Worm (Caenorhabditis elegans) whole organism, young adult: ENCODE measurements around the gene skp-1.

Experiments
- C17E4.6 ChIP-seq: fragments of 200-800 bp; sonication (Bioruptor generic); IDR thresholded peaks from 2 replicates; pipeline ENCODE4 v1.3.6; 2022; ENCODE audit warnings: missing genetic modification reagents, missing genetic modification characterization, missing compliant biosample characterization
- F10E7.11 ChIP-seq: sonication (generic microtip); optimal IDR thresholded peaks from 2 replicates; lab custom pipeline; 2017; ENCODE audit warnings: mild to moderate bottlenecking, missing genetic modification characterization, moderate library complexity, missing compliant biosample characterization
- F22D6.2 ChIP-seq: sonication (generic microtip); optimal IDR thresholded peaks from 2 replicates; lab custom pipeline; 2016; ENCODE audit warnings: mild to moderate bottlenecking, missing genetic modification characterization, missing compliant biosample characterization
- F23B12.7 ChIP-seq: sonication (generic microtip); optimal IDR thresholded peaks from 2 replicates; lab custom pipeline; 2017; ENCODE audit warnings: missing genetic modification characterization, mild to moderate bottlenecking, missing compliant biosample characterization, antibody characterized with exemption, moderate library complexity; ENCODE audit not compliant: insufficient read depth
- Y53F4B.3 ChIP-seq: fragments of 200-800 bp; sonication (Bioruptor generic); IDR thresholded peaks from 2 replicates; pipeline ENCODE4 v1.3.6; 2022; ENCODE audit warnings: missing genetic modification reagents, missing genetic modification characterization, missing compliant biosample characterization
- aptf-2 ChIP-seq: fragments of 200-800 bp; sonication (Bioruptor generic); conservative IDR thresholded peaks from 2 replicates; pipeline ENCODE4 v1.3.6; 2022; ENCODE audit warnings: missing genetic modification reagents, missing genetic modification characterization, missing compliant biosample characterization
- bed-1 ChIP-seq: fragments of 200-800 bp; sonication (Bioruptor generic); IDR thresholded peaks from 2 replicates; pipeline ENCODE4 v1.3.6; 2022; ENCODE audit warnings: missing genetic modification reagents, missing genetic modification characterization, missing compliant biosample characterization
- cebp-2 ChIP-seq: fragments of 200-800 bp; sonication (Bioruptor generic); IDR thresholded peaks from 2 replicates; pipeline ENCODE4 v1.3.6; 2022; ENCODE audit warnings: missing genetic modification characterization, missing compliant biosample characterization
- ceh-27 ChIP-seq: fragments of 200-800 bp; sonication (Bioruptor generic); optimal IDR thresholded peaks from 2 replicates; lab custom pipeline; 2018; ENCODE audit warnings: mild to moderate bottlenecking, missing genetic modification characterization, moderate library complexity, missing compliant biosample characterization
- ceh-91 ChIP-seq: fragments of 200-800 bp; sonication (Bioruptor generic); IDR thresholded peaks from 2 replicates; pipeline ENCODE4 v1.3.6; 2022; ENCODE audit warnings: missing genetic modification reagents, missing genetic modification characterization, missing compliant biosample characterization
- dpl-1 ChIP-seq: fragments of 150-350 bp; optimal IDR thresholded peaks from 2 replicates; lab custom pipeline; 2014; ENCODE audit warnings: missing biosample characterization, missing genetic modification reagents, missing genetic modification characterization
- efl-1 ChIP-seq: fragments of 150-350 bp; optimal IDR thresholded peaks from 2 replicates; lab custom pipeline; 2014; ENCODE audit warnings: missing biosample characterization, missing genetic modification reagents, missing genetic modification characterization
- gei-17 ChIP-seq: fragments of 200-800 bp; sonication (Bioruptor generic); optimal IDR thresholded peaks from 2 replicates; lab custom pipeline; 2018; ENCODE audit warnings: mild to moderate bottlenecking, missing genetic modification characterization, missing compliant biosample characterization
- hlh-12 ChIP-seq: sonication (generic microtip); optimal IDR thresholded peaks from 2 replicates; lab custom pipeline; 2016; ENCODE audit warnings: missing genetic modification characterization, missing compliant biosample characterization
- hmg-1.2 ChIP-seq: fragments of 200-800 bp; sonication (Bioruptor generic); IDR thresholded peaks from 2 replicates; pipeline ENCODE4 v1.3.6; 2022; ENCODE audit warnings: missing genetic modification reagents, missing genetic modification characterization, missing compliant biosample characterization
- let-607 ChIP-seq, 2 experiments: fragments of 200-800 bp in 1 of 2; sonication (Bioruptor generic) in 1 of 2; sonication (generic microtip) in 1 of 2; optimal IDR thresholded peaks; 2 replicates each; lab custom pipeline; 2016 to 2018; ENCODE audit warnings: mild to moderate bottlenecking in 2 of 2, missing compliant biosample characterization in 2 of 2, missing genetic modification characterization in 2 of 2, moderate library complexity in 2 of 2, missing genotype in 1 of 2
- lin-40 ChIP-seq: sonication (generic microtip); optimal IDR thresholded peaks from 2 replicates; lab custom pipeline; 2016; ENCODE audit warnings: missing genetic modification characterization, mild to moderate bottlenecking, missing compliant biosample characterization, missing genotype, missing genetic modification reagents
- madf-10 ChIP-seq: sonication (generic microtip); optimal IDR thresholded peaks from 2 replicates; lab custom pipeline; 2016; ENCODE audit warnings: mild to moderate bottlenecking, missing genetic modification characterization, missing compliant biosample characterization
- nfya-1 ChIP-seq: sonication (generic microtip); optimal IDR thresholded peaks from 2 replicates; lab custom pipeline; 2017; ENCODE audit warnings: antibody characterized with exemption, missing compliant biosample characterization, missing genetic modification characterization, borderline replicate concordance; ENCODE audit not compliant: insufficient read depth
- nfya-2 ChIP-seq: fragments of 200-800 bp; sonication (Bioruptor generic); IDR thresholded peaks from 2 replicates; pipeline ENCODE4 v1.3.6; 2022; ENCODE audit warnings: missing genetic modification reagents, missing genetic modification characterization, missing compliant biosample characterization
- nhr-80 ChIP-seq: sonication (generic microtip); optimal IDR thresholded peaks from 2 replicates; lab custom pipeline; 2016; ENCODE audit warnings: missing genetic modification characterization, missing compliant biosample characterization
- rpc-1 ChIP-seq, 2 experiments: fragments of 150-350 bp in 1 of 2; sonication (generic microtip) in 1 of 2; optimal IDR thresholded peaks; 2 replicates each; lab custom pipeline; 2014 to 2018; ENCODE audit warnings: missing biosample characterization in 1 of 2, missing genetic modification characterization in 1 of 2, missing genetic modification reagents in 1 of 2, missing genotype in 1 of 2
- sea-2 ChIP-seq: fragments of 200-800 bp; sonication (Bioruptor generic); IDR thresholded peaks from 2 replicates; pipeline ENCODE4 v1.3.6; 2022; ENCODE audit warnings: missing genetic modification characterization, missing compliant biosample characterization
- snpc-3.4 ChIP-seq: sonication (generic microtip); optimal IDR thresholded peaks from 2 replicates; lab custom pipeline; 2017; ENCODE audit warnings: missing genetic modification characterization, mild to moderate bottlenecking, missing compliant biosample characterization, antibody characterized with exemption, moderate library complexity, missing genotype, missing genetic modification reagents
- tlf-1 ChIP-seq: fragments of 200-800 bp; sonication (Bioruptor generic); optimal IDR thresholded peaks from 2 replicates; lab custom pipeline; 2018; ENCODE audit warnings: mild to moderate bottlenecking, missing genetic modification characterization, missing compliant biosample characterization
- unc-130 ChIP-seq: sonication (generic microtip); optimal IDR thresholded peaks from 2 replicates; lab custom pipeline; 2016; ENCODE audit warnings: missing genetic modification reagents, missing genetic modification characterization, missing compliant biosample characterization
- ztf-25 ChIP-seq: fragments of 200-800 bp; sonication (Bioruptor generic); IDR thresholded peaks from 2 replicates; pipeline ENCODE4 v1.3.6; 2022; ENCODE audit warnings: missing genetic modification reagents, missing genetic modification characterization, missing compliant biosample characterization

skp-1 gene

DNA sequence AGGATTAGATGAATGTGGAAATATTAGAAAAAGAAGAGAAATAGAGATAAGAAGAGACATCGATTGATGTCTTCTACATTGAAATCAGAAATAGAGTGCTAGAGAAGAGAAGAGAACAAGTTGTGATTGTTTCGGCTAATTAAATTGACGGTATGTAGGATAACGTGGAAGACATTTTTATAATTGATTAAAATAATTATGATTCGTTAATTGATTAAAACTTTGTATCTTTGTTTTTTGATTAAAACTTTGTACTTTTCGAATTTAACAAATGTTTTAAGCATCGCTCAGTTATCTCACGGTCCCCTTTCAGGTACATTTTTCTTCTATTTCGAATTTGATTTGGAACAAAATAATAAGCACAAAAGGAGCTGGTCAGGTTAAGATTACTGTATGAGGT lies 27.2 kb downstream of the skp-1 start, which contains the start of gene lgc-44:
Gene lgc-44 (minus strand): TSS at position 101 of the 400 bp plus-strand sequence.
- TF ChIP-seq ceh-27 (GFP tag; lab: Kevin White, UChicago) = no peak
- TF ChIP-seq F10E7.11 = no peak
- TF ChIP-seq nfya-1 = no peak
- TF ChIP-seq let-607 (tag; optimal IDR thresholded peaks at IDR 0.05; lab: Kevin White, UChicago) = no peak
- TF ChIP-seq, all 124 proteins: peak for 0

DNA sequence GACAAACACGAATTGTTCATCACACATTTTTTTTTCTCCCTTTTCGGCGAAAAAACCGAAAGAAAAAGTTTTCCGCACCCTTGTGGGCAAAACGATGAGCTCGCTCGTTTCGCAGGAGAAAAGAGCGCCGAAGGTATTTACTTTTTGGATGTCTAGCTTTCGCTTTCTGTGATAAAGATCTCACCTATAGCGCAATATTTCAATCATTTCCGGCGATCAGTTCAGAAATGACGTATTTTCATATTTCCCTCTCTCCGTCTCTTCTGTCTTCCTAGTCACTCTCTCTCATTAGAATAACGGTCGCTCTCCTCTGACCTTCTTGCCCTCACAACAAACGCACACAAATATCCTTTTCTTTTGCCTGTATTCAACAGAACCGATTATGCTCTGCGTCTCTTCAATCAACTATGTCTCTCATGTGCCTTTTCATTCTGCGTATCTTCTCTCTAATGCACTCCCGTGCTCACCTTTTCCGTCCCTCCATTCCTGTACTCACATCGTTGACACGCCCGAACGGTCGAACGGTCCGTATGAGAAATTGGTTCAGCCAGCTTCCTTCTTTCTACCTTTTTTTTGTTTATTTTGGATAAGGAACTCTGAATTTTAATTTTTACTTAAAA lies 28.6 kb downstream of the skp-1 start:
- peak; percentile 90 for TF ChIP-seq hmg-1.2 (GFP tag; lab: Robert Waterston, UW)
- TF ChIP-seq nfya-2 = no peak

DNA sequence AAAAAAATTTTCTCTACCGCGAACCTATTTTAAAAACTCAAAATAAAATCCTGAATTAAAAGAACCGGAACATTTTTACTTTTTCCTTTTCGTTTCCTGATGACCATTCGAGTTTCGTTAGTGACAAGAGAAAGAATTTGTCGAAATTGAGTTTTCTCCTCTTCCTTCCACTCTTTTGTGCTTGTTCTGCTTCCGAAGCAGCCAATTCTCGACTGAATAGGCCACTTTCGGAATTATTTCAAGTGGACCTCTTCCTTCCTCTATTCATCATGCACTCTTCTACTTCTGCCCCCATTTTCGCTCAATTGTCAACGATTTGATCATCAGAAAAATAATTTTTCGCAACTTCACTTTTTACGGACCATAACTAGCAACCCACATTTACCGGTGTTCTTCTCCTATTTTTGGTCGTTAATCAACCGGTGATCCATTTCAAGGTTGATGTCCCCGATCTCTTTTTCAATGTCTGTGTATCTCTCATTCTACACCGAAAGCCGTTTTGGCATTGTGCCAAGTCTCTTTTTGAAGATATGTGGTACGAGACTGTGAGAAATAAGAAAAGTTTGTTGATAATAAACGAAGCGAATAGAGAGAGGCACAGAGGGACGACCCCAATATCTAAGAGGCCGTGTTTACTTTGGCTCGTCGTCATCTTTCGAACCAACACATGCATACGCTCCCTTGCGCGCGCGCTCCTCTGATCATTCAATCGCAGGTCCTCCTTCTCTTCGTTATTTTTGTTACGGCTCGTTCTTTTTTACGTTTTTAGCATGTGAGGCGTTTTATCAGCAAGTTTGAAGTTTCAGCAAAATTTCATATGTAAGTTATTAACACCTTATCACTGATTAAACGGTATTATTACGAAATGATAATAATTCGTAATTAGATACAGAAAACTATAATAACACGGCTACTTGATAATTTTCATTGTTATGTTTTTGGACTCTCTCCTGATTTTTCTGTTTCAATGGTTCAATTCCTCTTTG lies 29.6 kb downstream of the skp-1 start:
- TF ChIP-seq nhr-80 (peak; percentile 7), ceh-91 (no peak)
- TF ChIP-seq, all 124 proteins: peak for 1

DNA sequence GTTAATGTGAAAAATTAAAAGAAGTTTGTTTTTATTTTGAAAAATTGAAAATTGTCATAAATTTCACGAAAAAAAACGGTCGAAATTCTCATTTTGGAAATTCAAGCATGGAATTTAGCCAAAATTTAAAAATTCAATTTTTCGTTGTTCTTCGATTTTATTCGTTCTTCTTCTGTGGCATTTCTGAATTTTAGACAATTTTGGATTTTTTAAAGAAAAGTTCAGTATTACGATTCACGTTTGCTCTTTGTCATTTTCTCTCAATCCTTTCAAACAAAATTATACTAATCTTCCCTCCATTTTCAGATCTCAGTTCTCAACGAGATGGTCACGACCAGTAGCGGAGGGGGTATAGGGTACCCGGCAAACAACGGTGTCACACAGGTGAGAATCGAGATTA lies 30.4 kb downstream of the skp-1 start, which contains the start of gene ape-1:
Gene ape-1 (plus strand): TSS at position 301 of the 400 bp plus-strand sequence.
- TF ChIP-seq cebp-2 (GFP tag; lab: Robert Waterston, UW) (no peak), sea-2 (GFP tag; lab: Robert Waterston, UW) (no peak), snpc-3.4 (tag; lab: Kevin White, UChicago) (no peak), Y53F4B.3 (GFP tag; lab: Robert Waterston, UW) (no peak), madf-10 (no peak)

DNA sequence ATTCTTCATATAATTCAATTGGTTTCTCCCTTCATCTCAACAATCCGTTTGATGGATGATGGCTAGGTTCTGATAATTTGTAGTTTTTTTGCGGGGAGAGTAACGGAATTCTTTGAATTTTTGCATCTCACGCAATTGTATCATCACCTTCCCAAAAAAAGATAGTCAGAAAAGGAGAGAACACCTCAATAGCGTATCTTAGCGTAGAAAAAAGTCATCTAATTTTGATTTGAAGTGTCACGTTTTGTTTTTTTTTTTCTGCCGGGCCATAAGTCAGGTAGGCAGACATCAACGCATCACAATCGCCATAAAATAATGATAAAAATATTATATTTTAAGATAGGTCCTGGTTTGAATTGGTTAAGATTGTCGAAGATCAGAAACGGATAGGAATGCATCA lies 31.2 kb downstream of the skp-1 start:
- TF ChIP-seq ztf-25 (GFP tag; lab: Robert Waterston, UW) (no peak), lin-40 (tag; lab: Kevin White, UChicago) (peak; percentile 20), efl-1 (GFP tag; lab: Kevin White, UChicago) (no peak), cebp-2 (GFP tag; lab: Robert Waterston, UW) (no peak), bed-1 (GFP tag; lab: Robert Waterston, UW) (no peak)

DNA sequence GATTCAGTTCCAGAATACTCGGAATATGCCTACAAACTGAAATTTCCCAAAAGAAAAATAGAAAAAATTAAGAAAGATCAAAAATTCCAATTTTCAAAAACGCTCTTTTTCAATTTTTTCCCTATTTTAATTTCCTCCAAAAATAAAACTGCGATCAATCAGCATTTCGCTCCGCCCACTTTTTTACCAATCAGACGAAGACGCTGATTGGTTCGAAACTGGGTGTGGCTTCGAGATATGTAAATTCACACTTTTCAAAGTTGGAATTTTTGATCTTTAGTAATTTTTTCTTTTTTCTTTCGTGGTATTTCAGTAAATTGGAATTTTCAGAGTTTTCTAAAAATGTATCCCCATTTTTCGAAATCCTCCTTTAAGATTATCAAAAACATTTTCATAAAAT lies 31.7 kb downstream of the skp-1 start:
- TF ChIP-seq unc-130 (GFP tag; lab: Kevin White, UChicago) (no peak), F22D6.2 (no peak), tlf-1 (GFP tag; lab: Kevin White, UChicago) (no peak), gei-17 (no peak), C17E4.6 (GFP tag; lab: Robert Waterston, UW) (no peak), hlh-12 (no peak), nfya-2 (no peak), aptf-2 (GFP tag; lab: Robert Waterston, UW) (no peak)
- TF ChIP-seq, all 124 proteins: peak for 0

DNA sequence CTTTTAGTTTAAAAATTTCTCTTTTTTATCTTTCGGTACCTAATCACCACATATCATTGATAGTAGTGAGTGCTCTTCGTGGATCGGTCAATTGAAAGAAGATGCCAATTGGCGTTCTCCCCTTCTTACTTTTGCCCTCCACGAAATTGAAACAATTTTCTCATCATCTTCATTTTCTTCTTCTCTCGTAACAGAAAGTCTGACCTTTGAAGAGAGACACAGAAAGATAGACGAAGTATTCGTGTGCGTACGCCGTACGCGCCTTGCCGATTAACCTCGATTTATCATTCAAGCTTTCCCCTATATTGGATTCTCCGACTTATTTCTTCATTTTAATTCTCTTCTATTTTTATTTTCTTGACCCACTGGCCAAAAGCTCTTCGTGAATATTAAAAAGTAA lies 32.2 kb downstream of the skp-1 start:
- TF ChIP-seq C17E4.6 (GFP tag; lab: Robert Waterston, UW) (no peak), dpl-1 (no peak), rpc-1 (optimal IDR thresholded peaks at IDR 0.05; lab: Kevin White, UChicago) (no peak), rpc-1 (tag; optimal IDR thresholded peaks at IDR 0.05; lab: Kevin White, UChicago) (no peak), F23B12.7 (tag; lab: Kevin White, UChicago) (no peak)
